Worm (Caenorhabditis elegans): ENCODE data around the gene R05F9.7.
"Not testable (repeated sequence)": the region's sequence is repeated elsewhere in the genome, so short reads cannot be mapped to it uniquely, and the experiment has no call there.

Gene R05F9.7

ce11 chrII:4885976-4886375, at the start of gene R05F9.7:
TSS of gene R05F9.7 (plus strand) at chrII:4886276.
- TF ChIP-seq nhr-2 (tag; optimal IDR thresholded peaks at IDR 0.05): no peak
- TF ChIP-seq mls-2 (tag; optimal IDR thresholded peaks at IDR 0.05): no peak
- TF ChIP-seq unc-39 (tag; optimal IDR thresholded peaks at IDR 0.05): no peak
- TF ChIP-seq ceh-43 (GFP tag; optimal IDR thresholded peaks at IDR 0.05): no peak
- TF ChIP-seq snpc-4 (tag; optimal IDR thresholded peaks at IDR 0.05): no peak
- TF ChIP-seq blmp-1 (tag; optimal IDR thresholded peaks at IDR 0.05): no peak
- no peak for TF ChIP-seq nhr-237 (tag; optimal IDR thresholded peaks at IDR 0.05)
- no peak for TF ChIP-seq tbx-8 (GFP tag; optimal IDR thresholded peaks at IDR 0.05)
- TF ChIP-seq nhr-76 (tag; optimal IDR thresholded peaks at IDR 0.05): no peak
- no peak for TF ChIP-seq nhr-12 (tag; optimal IDR thresholded peaks at IDR 0.05)
- TF ChIP-seq elt-3 (tag; optimal IDR thresholded peaks at IDR 0.05): no peak
- no peak for TF ChIP-seq mep-1 (tag; optimal IDR thresholded peaks at IDR 0.05)
- TF ChIP-seq flh-1 (GFP tag; optimal IDR thresholded peaks at IDR 0.05): no peak
- TF ChIP-seq lin-32 (GFP tag; optimal IDR thresholded peaks at IDR 0.05): no peak
- no peak for TF ChIP-seq M03D4.4 (tag; optimal IDR thresholded peaks at IDR 0.05)
- no peak for TF ChIP-seq elt-1 (tag; optimal IDR thresholded peaks at IDR 0.05; ENCODE audit: borderline replicate concordance, insufficient read depth)
- TF ChIP-seq ceh-83 (GFP tag; optimal IDR thresholded peaks at IDR 0.05): no peak
- TF ChIP-seq ceh-39 (tag; optimal IDR thresholded peaks at IDR 0.05): no peak

- TF ChIP-seq lsy-2 (tag; optimal IDR thresholded peaks at IDR 0.05) (no peak), elt-3 (tag; optimal IDR thresholded peaks at IDR 0.05) (no peak), unc-120 (tag; optimal IDR thresholded peaks at IDR 0.05; ENCODE audit: poor library complexity, severe bottlenecking) (no peak), nhr-28 (tag; optimal IDR thresholded peaks at IDR 0.05) (no peak), tbx-8 (GFP tag; optimal IDR thresholded peaks at IDR 0.05) (no peak)
Measured at ce11 chrII:4837659-4838058, 48.4 kb upstream of the R05F9.7 start, which contains the start of gene C33F10.12. TSS of gene C33F10.12 (minus strand) at chrII:4837759.

- TF ChIP-seq cnd-1 (tag; optimal IDR thresholded peaks at IDR 0.05); ztf-11 (tag; optimal IDR thresholded peaks at IDR 0.05); sem-2 (GFP tag; optimal IDR thresholded peaks at IDR 0.05): not testable (repeated sequence)
Measured at ce11 chrII:4842143-4842658, 43.9 kb upstream of the R05F9.7 start, which contains the start of the genes T23B7.2 and nspd-4. TSS of gene T23B7.2 (minus strand) at chrII:4842243. TSS of gene nspd-4 (plus strand) at chrII:4842608.

- peak; percentile 5 for TF ChIP-seq ces-1 (GFP tag; optimal IDR thresholded peaks at IDR 0.05)
- TF ChIP-seq lin-13 (tag; optimal IDR thresholded peaks at IDR 0.05): no peak
Measured at ce11 chrII:4849885-4850284, 36.2 kb upstream of the R05F9.7 start, which contains the start of gene T23B7.3. TSS of gene T23B7.3 (plus strand) at chrII:4850185.

- peak; percentile 34 for TF ChIP-seq flh-1 (GFP tag; optimal IDR thresholded peaks at IDR 0.05)
- peak; percentile 31 for TF ChIP-seq unc-62 (GFP tag; optimal IDR thresholded peaks at IDR 0.05)
- TF ChIP-seq ceh-39 (tag; optimal IDR thresholded peaks at IDR 0.05): peak; percentile 60
- TF ChIP-seq lin-32 (GFP tag; optimal IDR thresholded peaks at IDR 0.05): no peak
- peak; percentile 79 for TF ChIP-seq M03D4.4 (tag; optimal IDR thresholded peaks at IDR 0.05)
- TF ChIP-seq sem-2 (GFP tag; optimal IDR thresholded peaks at IDR 0.05): no peak
- no peak for TF ChIP-seq unc-120 (tag; optimal IDR thresholded peaks at IDR 0.05; ENCODE audit: poor library complexity, severe bottlenecking)
- no peak for TF ChIP-seq elt-1 (tag; optimal IDR thresholded peaks at IDR 0.05; ENCODE audit: borderline replicate concordance, insufficient read depth)
- TF ChIP-seq zip-8 (tag; optimal IDR thresholded peaks at IDR 0.05): no peak
- TF ChIP-seq snpc-4 (tag; optimal IDR thresholded peaks at IDR 0.05): no peak
- TF ChIP-seq nhr-12 (tag; optimal IDR thresholded peaks at IDR 0.05): no peak
- peak; percentile 58 for TF ChIP-seq mab-5 (tag; optimal IDR thresholded peaks at IDR 0.05)
- peak; percentile 87 for TF ChIP-seq nhr-237 (tag; optimal IDR thresholded peaks at IDR 0.05)
- peak; percentile 13 for TF ChIP-seq drap-1 (GFP tag; optimal IDR thresholded peaks at IDR 0.05)
- peak; percentile 95 for TF ChIP-seq lin-13 (tag; optimal IDR thresholded peaks at IDR 0.05)
- TF ChIP-seq lsy-2 (tag; optimal IDR thresholded peaks at IDR 0.05): peak; percentile 82
- TF ChIP-seq blmp-1 (tag; optimal IDR thresholded peaks at IDR 0.05): peak; percentile 15
- no peak for TF ChIP-seq nhr-76 (tag; optimal IDR thresholded peaks at IDR 0.05)
- TF ChIP-seq pha-4 (tag; optimal IDR thresholded peaks at IDR 0.05): peak; percentile 70
- peak; percentile 34 for TF ChIP-seq bed-3 (GFP tag; optimal IDR thresholded peaks at IDR 0.05)
- peak; percentile 59 for TF ChIP-seq ceh-83 (GFP tag; optimal IDR thresholded peaks at IDR 0.05)
- TF ChIP-seq mep-1 (tag; optimal IDR thresholded peaks at IDR 0.05): peak; percentile 91
- peak; percentile 59 for TF ChIP-seq ces-1 (GFP tag; optimal IDR thresholded peaks at IDR 0.05)
- TF ChIP-seq unc-39 (tag; optimal IDR thresholded peaks at IDR 0.05): no peak
- peak; percentile 87 for TF ChIP-seq sptf-1 (tag; optimal IDR thresholded peaks at IDR 0.05)
- TF ChIP-seq cnd-1 (tag; optimal IDR thresholded peaks at IDR 0.05): peak; percentile 62
- peak; percentile 58 for TF ChIP-seq mls-2 (tag; optimal IDR thresholded peaks at IDR 0.05)
- peak; percentile 77 for TF ChIP-seq hlh-1 (tag; optimal IDR thresholded peaks at IDR 0.05)
- peak; percentile 59 for TF ChIP-seq ceh-43 (GFP tag; optimal IDR thresholded peaks at IDR 0.05)
- no peak for TF ChIP-seq nhr-28 (tag; optimal IDR thresholded peaks at IDR 0.05)
- peak; percentile 9 for TF ChIP-seq ztf-11 (tag; optimal IDR thresholded peaks at IDR 0.05)
- TF ChIP-seq ham-2 (GFP tag; optimal IDR thresholded peaks at IDR 0.05): no peak
- TF ChIP-seq nhr-2 (tag; optimal IDR thresholded peaks at IDR 0.05): no peak
- TF ChIP-seq elt-3 (tag; optimal IDR thresholded peaks at IDR 0.05): peak; percentile 17
- TF ChIP-seq tbx-8 (GFP tag; optimal IDR thresholded peaks at IDR 0.05): no peak
Measured at ce11 chrII:4851594-4852106, 34.4 kb upstream of the R05F9.7 start, which contains the start of gene dnj-9. TSS of gene dnj-9 (plus strand) at chrII:4852056.
